Worm (Caenorhabditis elegans) whole organism, L4/young adult: Measurements from ENCODE around the gene hum-5.

ENCODE experiments used
- W03F9.2 ChIP-seq: fragments of 150-350 bp; optimal IDR thresholded peaks from 2 replicates; lab custom pipeline; 2014; ENCODE audit warnings: missing biosample characterization, missing genetic modification characterization
- dao-5 ChIP-seq: sonication (generic microtip); optimal IDR thresholded peaks from 2 replicates; lab custom pipeline; 2016; ENCODE audit warnings: missing genotype, missing genetic modification characterization, moderate library complexity, missing compliant biosample characterization
- him-1 ChIP-seq: sonication (generic microtip); optimal IDR thresholded peaks from 2 replicates; lab custom pipeline; 2016; ENCODE audit warnings: missing genotype, missing genetic modification reagents, missing genetic modification characterization, missing compliant biosample characterization

DNA sequence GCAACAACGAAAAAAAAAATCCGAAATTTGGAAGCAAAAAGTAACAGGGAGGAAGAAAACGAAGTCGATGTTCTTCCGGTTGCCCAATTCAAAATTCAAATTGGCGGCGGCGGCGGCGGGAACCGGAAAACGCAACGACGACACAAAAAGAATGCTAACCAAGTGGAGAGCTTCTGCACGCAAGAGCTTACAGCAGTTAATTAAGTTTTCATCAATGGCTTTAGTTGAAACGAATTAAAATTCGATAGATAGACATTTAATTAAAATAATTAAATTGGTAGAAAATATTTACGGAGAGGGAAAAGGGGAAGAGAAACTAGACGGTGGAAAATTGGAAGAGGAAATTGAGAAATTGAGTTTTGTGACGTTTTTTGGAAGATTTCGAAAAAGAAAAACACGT lies 33.6 kb upstream of the hum-5 start:
- TF ChIP-seq W03F9.2 (tag; lab: Kevin White, UChicago) = no peak
- no peak for TF ChIP-seq him-1 (tag; lab: Kevin White, UChicago)
- no peak for TF ChIP-seq dao-5 (tag; lab: Kevin White, UChicago)
